Worm (Caenorhabditis elegans): ENCODE results near the gene F35F10.13.

F35F10.13 gene

ce11 chrV:3289267-3289666 is 29.6 kb downstream of the F35F10.13 start, which contains the start of gene F35F10.6:
F35F10.6 (minus strand) TSS chrV:3289367.
- no peak for TF ChIP-seq W03F9.2 (tag; optimal IDR thresholded peaks at IDR 0.05)
- no peak for TF ChIP-seq dao-5 (tag; optimal IDR thresholded peaks at IDR 0.05)
- no peak for TF ChIP-seq him-1 (tag; optimal IDR thresholded peaks at IDR 0.05)

ce11 chrV:3288134-3288533 is 30.7 kb downstream of the F35F10.13 start:
- TF ChIP-seq him-1 (tag; optimal IDR thresholded peaks at IDR 0.05) (no peak), W03F9.2 (tag; optimal IDR thresholded peaks at IDR 0.05) (no peak), dao-5 (tag; optimal IDR thresholded peaks at IDR 0.05) (no peak)

DNA sequence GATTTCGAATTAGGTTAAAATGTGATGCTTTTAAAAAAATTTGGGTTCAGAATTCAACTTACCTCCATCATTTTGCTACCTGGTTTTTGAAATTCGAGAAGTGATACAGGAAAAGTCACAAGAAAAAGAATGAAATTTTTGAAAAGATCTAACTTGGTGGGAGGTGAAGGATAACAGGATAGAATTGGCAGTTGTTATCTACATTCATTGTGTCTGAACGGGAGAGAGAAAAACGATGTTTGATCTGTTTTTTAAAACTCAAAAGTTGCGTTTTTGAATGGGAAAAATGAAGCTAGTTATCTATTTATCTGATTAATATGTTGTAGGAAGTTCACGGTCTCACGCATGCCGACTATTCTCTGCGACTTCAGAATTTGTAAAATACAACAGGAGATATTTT is 31.5 kb downstream of the F35F10.13 start, which contains the start of gene F35F10.7:
F35F10.7 (minus strand) TSS at position 101 of the 400 bp plus-strand sequence.
- TF ChIP-seq dao-5 (tag; optimal IDR thresholded peaks at IDR 0.05) (no peak), him-1 (tag; optimal IDR thresholded peaks at IDR 0.05) (no peak), W03F9.2 (tag; optimal IDR thresholded peaks at IDR 0.05) (no peak)

- no peak for TF ChIP-seq him-1 (tag; optimal IDR thresholded peaks at IDR 0.05)
- no peak for TF ChIP-seq W03F9.2 (tag; optimal IDR thresholded peaks at IDR 0.05)
- TF ChIP-seq dao-5 (tag; optimal IDR thresholded peaks at IDR 0.05): no peak
Measured at ce11 chrV:3284629-3285028, 34.2 kb downstream of the F35F10.13 start, which contains the start of gene F35F10.5. F35F10.5 (plus strand) TSS chrV:3284929.

DNA sequence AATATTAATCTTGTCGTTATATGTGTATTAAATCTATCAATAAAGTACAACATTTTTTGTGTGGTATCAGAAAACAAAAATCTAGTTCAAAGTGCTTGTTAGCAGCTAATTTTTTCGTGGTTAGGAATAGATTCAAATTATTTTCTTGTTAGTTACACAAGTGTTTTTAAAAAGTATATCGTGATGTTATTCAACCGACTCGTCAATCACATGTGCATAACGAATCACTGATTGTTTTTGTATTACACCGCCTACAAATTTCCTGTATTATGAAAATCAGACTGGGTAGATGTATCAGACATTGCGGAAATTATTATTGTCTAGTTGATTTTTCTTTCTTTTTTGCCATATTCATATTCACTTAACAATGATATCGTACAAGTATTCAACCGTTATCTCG is 35.9 kb downstream of the F35F10.13 start, which contains the start of gene str-64:
str-64 (plus strand) TSS at position 301 of the 400 bp plus-strand sequence.
- TF ChIP-seq W03F9.2 (tag; optimal IDR thresholded peaks at IDR 0.05) (no peak), dao-5 (tag; optimal IDR thresholded peaks at IDR 0.05) (no peak), him-1 (tag; optimal IDR thresholded peaks at IDR 0.05) (no peak)

DNA sequence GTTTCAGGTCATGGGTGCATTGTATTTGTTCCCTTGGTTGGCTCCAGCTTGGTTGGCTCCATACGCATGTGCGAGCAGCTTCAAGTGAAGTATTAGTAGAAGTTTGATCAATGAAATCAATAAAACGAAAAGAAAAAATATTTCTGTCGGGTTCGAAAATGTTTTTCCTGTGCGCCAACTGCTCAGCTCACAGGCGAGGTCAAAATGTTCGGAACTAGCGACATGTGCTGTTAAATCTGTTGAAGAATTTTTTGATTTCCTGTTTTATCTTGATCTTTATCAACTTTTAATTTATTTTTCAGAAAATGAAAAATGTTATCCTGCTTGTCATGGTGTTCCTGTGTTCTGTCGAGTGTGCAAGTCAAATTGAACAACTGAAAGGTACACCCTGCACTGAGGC is 37.4 kb downstream of the F35F10.13 start, which contains the start of gene T28A11.25:
T28A11.25 (plus strand) TSS at position 301 of the 400 bp plus-strand sequence.
- TF ChIP-seq him-1 (tag; optimal IDR thresholded peaks at IDR 0.05): no peak
- TF ChIP-seq W03F9.2 (tag; optimal IDR thresholded peaks at IDR 0.05): no peak
- TF ChIP-seq dao-5 (tag; optimal IDR thresholded peaks at IDR 0.05): no peak

DNA sequence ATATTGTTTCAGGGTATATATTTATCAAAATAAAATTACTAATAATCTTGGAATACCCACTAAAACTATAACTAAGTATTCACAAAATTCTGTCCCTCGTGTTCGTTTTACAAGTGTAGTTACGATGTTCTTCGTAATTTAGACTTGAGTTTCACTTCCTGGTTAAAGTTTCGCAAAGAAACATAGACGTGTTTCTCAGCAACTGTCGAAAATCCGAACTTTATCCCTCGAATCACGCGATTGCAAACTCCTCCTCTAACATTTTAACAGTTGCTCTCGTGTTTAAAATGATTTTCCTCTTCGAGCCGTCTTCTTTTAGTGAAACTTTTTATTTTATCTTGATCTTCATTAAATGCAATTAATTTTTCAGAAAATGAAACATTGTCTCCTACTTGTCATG is 38.9 kb downstream of the F35F10.13 start, which contains the start of gene T28A11.2:
T28A11.2 (plus strand) TSS at position 371 of the 400 bp plus-strand sequence.
- no peak for TF ChIP-seq him-1 (tag; optimal IDR thresholded peaks at IDR 0.05)
- no peak for TF ChIP-seq dao-5 (tag; optimal IDR thresholded peaks at IDR 0.05)
- TF ChIP-seq W03F9.2 (tag; optimal IDR thresholded peaks at IDR 0.05): no peak

DNA sequence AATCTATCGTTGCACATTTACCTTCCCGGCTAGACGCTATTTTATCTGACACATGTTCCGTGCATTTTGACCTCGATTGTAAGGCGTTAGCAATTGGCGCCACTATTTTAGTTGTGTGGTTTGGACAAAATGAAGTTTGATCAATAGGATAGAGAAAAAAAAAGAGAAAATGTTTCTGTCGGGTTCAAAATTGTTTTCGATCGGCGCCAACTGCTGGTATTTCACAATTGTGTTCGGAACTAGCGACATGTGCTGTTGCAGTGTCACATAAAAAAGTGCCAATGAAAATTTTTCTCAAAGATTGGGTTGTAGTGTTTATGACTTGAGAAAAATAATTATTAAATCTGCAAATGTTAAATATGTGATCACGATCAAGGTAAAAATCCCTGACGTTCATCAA is 39.7 kb downstream of the F35F10.13 start:
- TF ChIP-seq W03F9.2 (tag; optimal IDR thresholded peaks at IDR 0.05) (no peak), him-1 (tag; optimal IDR thresholded peaks at IDR 0.05) (no peak), dao-5 (tag; optimal IDR thresholded peaks at IDR 0.05) (no peak)

ce11 chrV:3278101-3278639 is 40.7 kb downstream of the F35F10.13 start, which contains the start of gene fbxa-64:
fbxa-64 (minus strand) TSS chrV:3278151.
- TF ChIP-seq him-1 (tag; optimal IDR thresholded peaks at IDR 0.05) (no peak), W03F9.2 (tag; optimal IDR thresholded peaks at IDR 0.05) (no peak), dao-5 (tag; optimal IDR thresholded peaks at IDR 0.05) (no peak)

- no peak for TF ChIP-seq him-1 (tag; optimal IDR thresholded peaks at IDR 0.05)
- TF ChIP-seq dao-5 (tag; optimal IDR thresholded peaks at IDR 0.05): no peak
- TF ChIP-seq W03F9.2 (tag; optimal IDR thresholded peaks at IDR 0.05): no peak
Measured at ce11 chrV:3276184-3276583, 42.7 kb downstream of the F35F10.13 start.

- no peak for TF ChIP-seq dao-5 (tag; optimal IDR thresholded peaks at IDR 0.05)
- TF ChIP-seq him-1 (tag; optimal IDR thresholded peaks at IDR 0.05): no peak
- no peak for TF ChIP-seq W03F9.2 (tag; optimal IDR thresholded peaks at IDR 0.05)
Measured at ce11 chrV:3275033-3275432, 43.8 kb downstream of the F35F10.13 start, which contains the start of gene T28A11.3. T28A11.3 (plus strand) TSS chrV:3275333.

DNA sequence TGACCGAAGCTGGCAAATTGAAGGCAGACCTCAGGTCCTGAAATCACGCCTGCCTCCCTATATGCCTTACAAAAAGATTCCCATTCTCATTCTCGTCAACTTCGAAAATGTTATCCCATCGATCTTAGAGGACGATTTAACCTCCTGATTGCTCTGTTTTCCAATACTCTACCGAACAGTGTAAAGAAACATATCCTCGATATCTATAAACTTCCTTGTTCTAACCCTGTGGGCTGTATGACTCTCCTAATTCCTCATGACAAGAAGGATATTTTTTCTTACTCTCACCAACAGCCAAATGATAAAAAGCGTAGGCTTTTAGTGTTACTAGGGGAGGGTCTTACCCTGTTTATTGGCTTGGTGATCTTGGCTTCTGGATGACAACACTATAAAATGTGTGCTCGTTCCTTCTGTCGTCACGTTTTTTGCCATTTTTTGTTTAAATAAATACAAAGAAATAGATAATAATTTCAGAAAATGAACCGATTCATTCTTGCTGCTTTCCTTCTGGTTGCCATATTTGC is 45.2 kb downstream of the F35F10.13 start, which contains the start of gene T28A11.4:
T28A11.4 (plus strand) TSS at position 474 of the 524 bp plus-strand sequence.
- TF ChIP-seq dao-5 (tag; optimal IDR thresholded peaks at IDR 0.05) (no peak), him-1 (tag; optimal IDR thresholded peaks at IDR 0.05) (no peak), W03F9.2 (tag; optimal IDR thresholded peaks at IDR 0.05) (no peak)

DNA sequence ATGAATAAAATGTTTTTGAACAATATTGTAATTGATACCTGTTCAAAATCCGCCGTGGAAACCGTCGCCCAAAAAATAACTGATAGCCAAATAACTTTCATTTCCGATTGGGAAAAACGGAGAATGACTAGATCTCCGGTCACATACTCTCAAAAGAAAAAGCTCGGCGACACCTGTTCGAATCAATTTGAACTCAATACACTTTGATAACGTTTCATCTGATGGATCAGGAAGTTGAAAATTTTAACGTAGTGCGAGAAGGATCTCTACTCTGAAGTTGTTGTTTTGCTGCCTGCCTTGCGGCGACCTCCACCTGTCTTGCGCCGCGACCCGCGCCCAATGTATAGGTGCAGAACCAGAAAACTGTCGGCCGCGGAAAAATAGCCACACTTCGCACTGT is 45.7 kb downstream of the F35F10.13 start, which contains the start of gene T28A11.20:
T28A11.20 (minus strand) TSS at position 101 of the 400 bp plus-strand sequence.
- no peak for TF ChIP-seq W03F9.2 (tag; optimal IDR thresholded peaks at IDR 0.05)
- TF ChIP-seq dao-5 (tag; optimal IDR thresholded peaks at IDR 0.05): no peak
- no peak for TF ChIP-seq him-1 (tag; optimal IDR thresholded peaks at IDR 0.05)

DNA sequence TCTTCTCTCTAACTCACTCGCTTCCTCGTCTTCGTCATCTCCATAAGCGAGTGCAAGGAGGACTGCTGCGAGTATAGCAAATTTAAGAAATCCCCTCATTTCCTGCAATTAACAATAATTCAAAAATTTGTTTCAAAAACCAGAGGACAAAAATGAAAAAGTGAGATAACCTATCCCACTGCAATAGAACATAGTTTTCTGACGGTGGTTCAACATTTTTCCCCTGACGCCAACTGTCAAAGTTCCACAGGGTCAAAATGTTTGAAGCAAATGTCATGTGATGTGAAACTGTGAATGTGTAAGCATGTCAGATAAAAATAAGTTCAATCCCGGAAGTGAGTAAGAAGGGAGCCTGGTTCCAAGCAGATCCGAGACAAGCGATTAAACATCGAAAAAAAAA is 49.5 kb downstream of the F35F10.13 start, which contains the start of gene T28A11.19:
T28A11.19 (minus strand) TSS at position 108 of the 400 bp plus-strand sequence.
- TF ChIP-seq W03F9.2 (tag; optimal IDR thresholded peaks at IDR 0.05) (no peak), him-1 (tag; optimal IDR thresholded peaks at IDR 0.05) (no peak), dao-5 (tag; optimal IDR thresholded peaks at IDR 0.05) (no peak)
